Worm (Caenorhabditis elegans) whole organism, L4 larva: Measurements from ENCODE around the gene ckr-2.

Experiments
- F10B5.3 ChIP-seq: sonication (generic microtip); optimal IDR thresholded peaks from 2 replicates; lab custom pipeline; 2016; ENCODE audit warnings: mild to moderate bottlenecking, missing genetic modification characterization, missing compliant biosample characterization
- F37D6.2 ChIP-seq: sonication (generic microtip); optimal IDR thresholded peaks from 2 replicates; lab custom pipeline; 2016; ENCODE audit warnings: mild to moderate bottlenecking, missing genetic modification characterization, missing compliant biosample characterization
- Y105C5A.15 ChIP-seq: fragments of 200-800 bp; sonication (Bioruptor generic); IDR thresholded peaks from 2 replicates; pipeline ENCODE4 v1.3.6; 2022; ENCODE audit warnings: missing genetic modification characterization, missing compliant biosample characterization
- ZK337.2 ChIP-seq: fragments of 200-800 bp; sonication (Bioruptor generic); IDR thresholded peaks from 2 replicates; pipeline ENCODE4 v1.3.6; 2022; ENCODE audit warnings: missing genetic modification reagents, missing genetic modification characterization, missing compliant biosample characterization
- ZK546.5 ChIP-seq, 2 experiments: sonication (generic microtip); optimal IDR thresholded peaks; 2 replicates each; lab custom pipeline; 2017; ENCODE audit warnings: missing biosample characterization in 2 of 2, missing genetic modification characterization in 2 of 2
- aly-2 ChIP-seq: sonication (generic microtip); optimal IDR thresholded peaks from 2 replicates; lab custom pipeline; 2018; ENCODE audit warnings: missing biosample characterization, missing genetic modification characterization
- ama-1 ChIP-seq: fragments of 150-350 bp; optimal IDR thresholded peaks from 2 replicates; lab custom pipeline; 2014; ENCODE audit warnings: inconsistent platforms, mixed read lengths
- attf-4 ChIP-seq: sonication (generic microtip); optimal IDR thresholded peaks from 3 replicates; lab custom pipeline; 2017; ENCODE audit warnings: missing biosample characterization, missing genetic modification characterization
- ceh-28 ChIP-seq: fragments of 150-350 bp; optimal IDR thresholded peaks from 2 replicates; lab custom pipeline; 2014; ENCODE audit warnings: missing biosample characterization, missing genetic modification reagents, missing genetic modification characterization
- ceh-44 ChIP-seq: fragments of 200-800 bp; sonication (Bioruptor generic); IDR thresholded peaks from 2 replicates; pipeline ENCODE4 v1.3.6; 2022; ENCODE audit warnings: missing genetic modification reagents, missing genetic modification characterization, missing compliant biosample characterization
- ces-1 ChIP-seq: fragments of 150-350 bp; sonication (generic microtip); optimal IDR thresholded peaks from 4 replicates; lab custom pipeline; 2014; ENCODE audit warnings: missing biosample characterization, missing genetic modification reagents, missing genetic modification characterization
- cey-2 ChIP-seq: sonication (generic microtip); optimal IDR thresholded peaks from 3 replicates; lab custom pipeline; 2017; ENCODE audit warnings: missing genetic modification characterization, mild to moderate bottlenecking, missing compliant biosample characterization, antibody characterized with exemption, borderline replicate concordance; ENCODE audit not compliant: insufficient read depth
- daf-16 ChIP-seq, 3 experiments: sonication (generic microtip); optimal IDR thresholded peaks; 2 replicates each; lab custom pipeline; 2016 to 2017; ENCODE audit warnings: missing genetic modification characterization in 3 of 3, missing genetic modification reagents in 3 of 3, mild to moderate bottlenecking in 2 of 3, missing compliant biosample characterization in 2 of 3, missing biosample characterization in 1 of 3, moderate library complexity in 1 of 3
- daf-19 ChIP-seq: fragments of 200-800 bp; sonication (Bioruptor generic); conservative IDR thresholded peaks from 2 replicates; pipeline ENCODE4 v1.3.6; 2022; ENCODE audit warnings: missing genetic modification characterization, missing compliant biosample characterization
- daf-8 ChIP-seq: fragments of 200-800 bp; sonication (Bioruptor generic); IDR thresholded peaks from 2 replicates; pipeline ENCODE4 v1.3.6; 2022; ENCODE audit warnings: missing genetic modification characterization, missing compliant biosample characterization
- dmd-6 ChIP-seq: fragments of 200-800 bp; sonication (Bioruptor generic); IDR thresholded peaks from 2 replicates; pipeline ENCODE4 v1.3.6; 2022; ENCODE audit warnings: missing genetic modification reagents, missing genetic modification characterization, missing compliant biosample characterization
- dmd-8 ChIP-seq: fragments of 200-800 bp; sonication (Bioruptor generic); IDR thresholded peaks from 2 replicates; pipeline ENCODE4 v1.3.6; 2022; ENCODE audit warnings: missing genetic modification characterization, missing compliant biosample characterization
- dmd-9 ChIP-seq: fragments of 200-800 bp; sonication (Bioruptor generic); IDR thresholded peaks from 2 replicates; pipeline ENCODE4 v1.3.6; 2022; ENCODE audit warnings: missing genetic modification reagents, missing genetic modification characterization, missing compliant biosample characterization
- dve-1 ChIP-seq: sonication (generic microtip); optimal IDR thresholded peaks from 2 replicates; lab custom pipeline; 2017; ENCODE audit warnings: antibody characterized with exemption, mild to moderate bottlenecking, missing genetic modification characterization, missing compliant biosample characterization; ENCODE audit not compliant: insufficient read depth
- egl-43 ChIP-seq: fragments of 200-800 bp; sonication (Bioruptor generic); IDR thresholded peaks from 2 replicates; pipeline ENCODE4 v1.3.6; 2022; ENCODE audit warnings: missing genetic modification reagents, missing genetic modification characterization, missing compliant biosample characterization
- hif-1 ChIP-seq, 2 experiments: sonication (generic microtip); optimal IDR thresholded peaks; 2 replicates each; lab custom pipeline; 2016 to 2017; ENCODE audit warnings: missing compliant biosample characterization in 2 of 2, missing genetic modification characterization in 2 of 2, missing genetic modification reagents in 2 of 2, missing genotype in 2 of 2, mild to moderate bottlenecking in 1 of 2
- hlh-30 ChIP-seq: sonication (generic microtip); optimal IDR thresholded peaks from 2 replicates; lab custom pipeline; 2017; ENCODE audit warnings: antibody characterized with exemption, mild to moderate bottlenecking, missing genetic modification characterization, missing compliant biosample characterization; ENCODE audit not compliant: insufficient read depth
- hmg-1.1 ChIP-seq: fragments of 200-800 bp; sonication (Bioruptor generic); IDR thresholded peaks from 2 replicates; pipeline ENCODE4 v1.3.6; 2022; ENCODE audit warnings: missing genetic modification reagents, missing genetic modification characterization, missing compliant biosample characterization
- lim-7 ChIP-seq: fragments of 200-800 bp; sonication (Bioruptor generic); IDR thresholded peaks from 2 replicates; pipeline ENCODE4 v1.3.6; 2022; ENCODE audit warnings: missing genetic modification characterization, missing compliant biosample characterization
- lin-1 ChIP-seq: fragments of 200-800 bp; sonication (Bioruptor generic); IDR thresholded peaks from 2 replicates; pipeline ENCODE4 v1.3.6; 2022; ENCODE audit warnings: missing genetic modification reagents, missing genetic modification characterization, missing compliant biosample characterization
- lin-39 ChIP-seq: fragments of 150-350 bp; optimal IDR thresholded peaks from 2 replicates; lab custom pipeline; 2014; ENCODE audit warnings: missing biosample characterization, missing genetic modification reagents, missing genetic modification characterization
- lsy-2 ChIP-seq, 2 experiments: fragments of 150-350 bp in 1 of 2; sonication (generic microtip) in 1 of 2; optimal IDR thresholded peaks; 2 replicates each; lab custom pipeline; 2014 to 2017; ENCODE audit warnings: missing biosample characterization in 2 of 2, missing genetic modification characterization in 2 of 2
- madf-5 ChIP-seq, 2 experiments: fragments of 200-800 bp; sonication (Bioruptor generic); IDR thresholded peaks; 2 replicates each; pipeline ENCODE4 v1.3.6; 2022; ENCODE audit warnings: missing compliant biosample characterization in 2 of 2, missing genetic modification characterization in 2 of 2
- mep-1 ChIP-seq: fragments of 150-350 bp; sonication (generic microtip); optimal IDR thresholded peaks from 3 replicates; lab custom pipeline; 2014; ENCODE audit warnings: missing biosample characterization, missing genetic modification characterization
- mxl-3 ChIP-seq: fragments of 200-800 bp; sonication (Bioruptor generic); optimal IDR thresholded peaks from 2 replicates; lab custom pipeline; 2018; ENCODE audit warnings: mild to moderate bottlenecking, missing genetic modification characterization, missing compliant biosample characterization
- nhr-102 ChIP-seq: sonication (generic microtip); optimal IDR thresholded peaks from 2 replicates; lab custom pipeline; 2016; ENCODE audit warnings: mild to moderate bottlenecking, missing genetic modification characterization, moderate library complexity, missing compliant biosample characterization
- nhr-11 ChIP-seq: fragments of 150-350 bp; optimal IDR thresholded peaks from 2 replicates; lab custom pipeline; 2014; ENCODE audit warnings: missing biosample characterization, missing genetic modification characterization
- nhr-41 ChIP-seq: fragments of 200-800 bp; sonication (Bioruptor generic); IDR thresholded peaks from 2 replicates; pipeline ENCODE4 v1.3.6; 2022; ENCODE audit warnings: missing genetic modification reagents, missing genetic modification characterization, missing compliant biosample characterization
- nhr-42 ChIP-seq: fragments of 200-800 bp; sonication (Bioruptor generic); IDR thresholded peaks from 2 replicates; pipeline ENCODE4 v1.3.6; 2022; ENCODE audit warnings: missing genetic modification characterization, missing compliant biosample characterization
- pqm-1 ChIP-seq: sonication (generic microtip); optimal IDR thresholded peaks from 2 replicates; lab custom pipeline; 2017; ENCODE audit warnings: missing biosample characterization, missing genetic modification characterization
- rbr-2 ChIP-seq: sonication (generic microtip); optimal IDR thresholded peaks from 2 replicates; lab custom pipeline; 2016; ENCODE audit warnings: missing genotype, missing genetic modification characterization, missing compliant biosample characterization
- saeg-2 ChIP-seq: fragments of 200-800 bp; sonication (Bioruptor generic); IDR thresholded peaks from 2 replicates; pipeline ENCODE4 v1.3.6; 2022; ENCODE audit warnings: missing genetic modification reagents, missing genetic modification characterization, missing compliant biosample characterization
- set-16 ChIP-seq: fragments of 200-800 bp; sonication (Bioruptor generic); IDR thresholded peaks from 2 replicates; pipeline ENCODE4 v1.3.6; 2022; ENCODE audit warnings: missing genetic modification reagents, missing genetic modification characterization, missing compliant biosample characterization
- skn-1 ChIP-seq: fragments of 150-350 bp; optimal IDR thresholded peaks from 2 replicates; lab custom pipeline; 2014; ENCODE audit warnings: missing biosample characterization, missing genetic modification characterization
- snpc-4 ChIP-seq: fragments of 150-350 bp; optimal IDR thresholded peaks from 2 replicates; lab custom pipeline; 2014; ENCODE audit warnings: missing biosample characterization, missing genetic modification characterization
- spr-1 ChIP-seq: sonication (generic microtip); optimal IDR thresholded peaks from 2 replicates; lab custom pipeline; 2016; ENCODE audit warnings: mild to moderate bottlenecking, missing genetic modification characterization, missing compliant biosample characterization
- unc-130 ChIP-seq: sonication (generic microtip); optimal IDR thresholded peaks from 2 replicates; lab custom pipeline; 2016; ENCODE audit warnings: missing genetic modification reagents, missing genetic modification characterization, missing compliant biosample characterization
- unc-62 ChIP-seq, 3 experiments: fragments of 150-350 bp in 1 of 3; sonication (generic microtip); optimal IDR thresholded peaks in 2 of 3; peaks in 1 of 3; 1 replicate in 1 of 3; 2 replicates in 2 of 3; lab custom pipeline; 2014 to 2017; ENCODE audit warnings: missing biosample characterization in 3 of 3, missing genetic modification characterization in 3 of 3, missing genetic modification reagents in 3 of 3, missing genotype in 1 of 3
- vab-7 ChIP-seq: fragments of 200-800 bp; sonication (Bioruptor generic); IDR thresholded peaks from 2 replicates; pipeline ENCODE4 v1.3.6; 2022; ENCODE audit warnings: missing genetic modification reagents, missing genetic modification characterization, missing compliant biosample characterization
- zfp-2 ChIP-seq: sonication (generic microtip); optimal IDR thresholded peaks from 2 replicates; lab custom pipeline; 2016; ENCODE audit warnings: mild to moderate bottlenecking, missing genetic modification characterization, missing compliant biosample characterization
- zfp-3 ChIP-seq: fragments of 200-800 bp; sonication (Bioruptor generic); conservative IDR thresholded peaks from 2 replicates; pipeline ENCODE4 v1.3.6; 2022; ENCODE audit warnings: missing genetic modification reagents, missing genetic modification characterization, missing compliant biosample characterization
- zip-11 ChIP-seq: fragments of 200-800 bp; sonication (Bioruptor generic); IDR thresholded peaks from 2 replicates; pipeline ENCODE4 v1.3.6; 2022; ENCODE audit warnings: missing genetic modification characterization, missing compliant biosample characterization
- zip-2 ChIP-seq: fragments of 150-350 bp; optimal IDR thresholded peaks from 2 replicates; lab custom pipeline; 2014; ENCODE audit warnings: missing biosample characterization, missing genetic modification characterization
- ztf-7 ChIP-seq: fragments of 150-350 bp; optimal IDR thresholded peaks from 2 replicates; lab custom pipeline; 2014; ENCODE audit warnings: missing biosample characterization, missing genetic modification characterization

Gene ckr-2

DNA sequence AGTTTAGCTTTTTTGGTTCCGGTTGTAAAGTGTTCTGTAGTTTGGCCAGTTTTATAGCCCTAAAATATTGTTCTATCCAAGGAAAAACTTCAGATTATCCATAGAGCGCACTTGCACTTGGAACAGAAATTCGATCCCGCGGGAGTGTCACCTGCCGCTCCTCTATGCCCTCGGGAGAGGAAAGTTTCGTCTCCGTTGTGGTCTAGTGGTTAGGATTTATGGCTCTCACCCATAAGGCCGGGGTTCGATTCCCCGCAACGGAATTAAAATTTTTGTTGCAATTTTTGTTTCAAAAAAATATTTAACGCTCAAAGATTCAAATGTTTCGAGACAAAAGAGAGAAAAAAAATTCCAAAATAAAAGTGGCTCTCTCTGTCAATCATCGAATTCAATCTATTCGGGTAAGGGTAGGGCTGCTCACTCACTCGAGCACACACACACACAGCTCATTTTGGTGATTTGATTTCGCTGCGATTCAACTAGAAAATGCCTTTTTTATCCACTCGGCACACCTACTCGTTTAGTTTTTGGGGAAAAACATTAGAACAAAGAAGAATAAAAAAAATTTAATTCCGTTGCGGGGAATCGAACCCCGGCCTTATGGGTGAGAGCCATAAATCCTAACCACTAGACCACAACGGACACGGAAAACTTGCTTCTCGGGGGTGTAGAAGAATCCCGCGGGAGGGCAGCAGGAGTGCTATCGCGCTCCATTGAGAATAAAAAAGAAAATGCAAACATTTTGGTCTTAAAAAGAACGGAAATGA, 11.1 kb upstream of the ckr-2 start:
- TF ChIP-seq daf-19 (no peak), spr-1 (tag; lab: Kevin White, UChicago) (peak; percentile 51), daf-16 (GFP tag; optimal IDR thresholded peaks at IDR 0.05; lab: Kevin White, UChicago) (peak in 1 of 2 experiments; percentile 9), daf-16 (tag; optimal IDR thresholded peaks at IDR 0.05; lab: Kevin White, UChicago) (no peak), ztf-7 (tag; lab: Kevin White, UChicago) (no peak), F37D6.2 (no peak), ama-1 (lab: Kevin White, UChicago) (no peak), nhr-102 (tag; lab: Kevin White, UChicago) (peak; percentile 50), rbr-2 (tag; lab: Kevin White, UChicago) (peak; percentile 22), dmd-9 (no peak), cey-2 (tag; lab: Kevin White, UChicago) (no peak), hlh-30 (tag; lab: Kevin White, UChicago) (peak; percentile 0), lin-39 (tag; lab: Kevin White, UChicago) (no peak), unc-62 (GFP tag; optimal IDR thresholded peaks at IDR 0.05 in 1 of 2; lab: Kevin White, UChicago) (peak in 1 of 2 experiments; percentile 52), unc-62 (tag; optimal IDR thresholded peaks at IDR 0.05; lab: Kevin White, UChicago) (no peak), ZK337.2 (GFP tag; lab: Robert Waterston, UW) (peak; percentile 78), skn-1 (tag; lab: Kevin White, UChicago) (no peak), zip-11 (no peak), F10B5.3 (tag; lab: Kevin White, UChicago) (no peak), zip-2 (tag; lab: Kevin White, UChicago) (no peak), vab-7 (peak; percentile 74), hif-1 (tag; optimal IDR thresholded peaks at IDR 0.05; lab: Kevin White, UChicago) (no peak), lin-1 (GFP tag; lab: Robert Waterston, UW) (peak; percentile 50; the same call in 1 of the 2 replicates), pqm-1 (no peak), zfp-2 (no peak), mxl-3 (no peak), ces-1 (GFP tag; lab: Kevin White, UChicago) (no peak), lsy-2 (tag; optimal IDR thresholded peaks at IDR 0.05; lab: Kevin White, UChicago) (peak in 1 of 2 experiments; percentile 43), lim-7 (peak; percentile 84), zfp-3 (GFP tag; lab: Robert Waterston, UW) (no peak), dmd-8 (GFP tag; lab: Robert Waterston, UW) (peak; percentile 81), hmg-1.1 (GFP tag; lab: Robert Waterston, UW) (peak; percentile 42), nhr-41 (GFP tag; lab: Robert Waterston, UW) (0 out of 2 replicates have a peak, but pooled peaks have one; percentile 14), nhr-11 (tag; lab: Kevin White, UChicago) (no peak), unc-130 (GFP tag; lab: Kevin White, UChicago) (no peak), ceh-44 (GFP tag; lab: Robert Waterston, UW) (peak; percentile 72; the same call in 1 of the 2 replicates), attf-4 (tag; lab: Kevin White, UChicago) (no peak), nhr-42 (GFP tag; lab: Robert Waterston, UW) (no peak), snpc-4 (no peak), daf-8 (GFP tag; lab: Robert Waterston, UW) (no peak), egl-43 (GFP tag; lab: Robert Waterston, UW) (peak; percentile 76), mep-1 (tag; lab: Kevin White, UChicago) (peak; percentile 24), ZK546.5 (tag; optimal IDR thresholded peaks at IDR 0.05; lab: Kevin White, UChicago) (no peak), dmd-6 (GFP tag; lab: Robert Waterston, UW) (peak; percentile 29), set-16 (GFP tag; lab: Robert Waterston, UW) (peak; percentile 21; the same call in 1 of the 2 replicates), dve-1 (tag; lab: Kevin White, UChicago) (peak; percentile 34), aly-2 (tag; lab: Kevin White, UChicago) (no peak), madf-5 (GFP tag; IDR thresholded peaks at IDR 0.05; lab: Robert Waterston, UW) (peak; percentile 80 to 81; a peak in 2 of 4 replicates), saeg-2 (GFP tag; lab: Robert Waterston, UW) (no peak), ceh-28 (tag; lab: Kevin White, UChicago) (no peak), Y105C5A.15 (no peak)
